Worm (Caenorhabditis elegans) whole organism, mixed stage, embryonic: ENCODE measurements around the gene F58E2.5.
"Not testable (repeated sequence)": the region's sequence is repeated elsewhere in the genome, so short reads cannot be mapped to it uniquely, and the experiment has no call there.

Experiments used
- M03D4.4 ChIP-seq: sonication (generic microtip); optimal IDR thresholded peaks from 2 replicates; lab custom pipeline; 2017; ENCODE audit warnings: mild to moderate bottlenecking, missing genetic modification characterization, missing compliant biosample characterization
- bed-3 ChIP-seq: fragments of 200-800 bp; sonication (Bioruptor generic); optimal IDR thresholded peaks from 3 replicates; lab custom pipeline; 2018; ENCODE audit warnings: mild to moderate bottlenecking, missing genetic modification characterization, moderate library complexity, missing compliant biosample characterization
- blmp-1 ChIP-seq: fragments of 150-350 bp; optimal IDR thresholded peaks from 2 replicates; lab custom pipeline; 2014; ENCODE audit warnings: missing biosample characterization, missing genetic modification characterization
- ceh-39 ChIP-seq: fragments of 150-350 bp; optimal IDR thresholded peaks from 2 replicates; lab custom pipeline; 2014; ENCODE audit warnings: missing biosample characterization, missing genetic modification characterization
- ceh-43 ChIP-seq: fragments of 200-800 bp; sonication (Bioruptor generic); optimal IDR thresholded peaks from 2 replicates; lab custom pipeline; 2018; ENCODE audit warnings: mild to moderate bottlenecking, missing genetic modification characterization, moderate library complexity, missing compliant biosample characterization
- ceh-83 ChIP-seq: fragments of 200-800 bp; sonication (Bioruptor generic); optimal IDR thresholded peaks from 2 replicates; lab custom pipeline; 2018; ENCODE audit warnings: mild to moderate bottlenecking, missing genetic modification characterization, missing compliant biosample characterization
- ces-1 ChIP-seq: fragments of 150-350 bp; optimal IDR thresholded peaks from 2 replicates; lab custom pipeline; 2014; ENCODE audit warnings: missing biosample characterization, missing genetic modification reagents, missing genetic modification characterization
- cnd-1 ChIP-seq: fragments of 200-800 bp; sonication (Bioruptor generic); optimal IDR thresholded peaks from 2 replicates; lab custom pipeline; 2018; ENCODE audit warnings: mild to moderate bottlenecking, missing genetic modification characterization, missing compliant biosample characterization
- drap-1 ChIP-seq: fragments of 200-800 bp; sonication (Bioruptor generic); optimal IDR thresholded peaks from 3 replicates; lab custom pipeline; 2018; ENCODE audit warnings: mild to moderate bottlenecking, missing genetic modification characterization, missing compliant biosample characterization
- elt-1 ChIP-seq: sonication (generic microtip); optimal IDR thresholded peaks from 2 replicates; lab custom pipeline; 2017; ENCODE audit warnings: missing genetic modification characterization, mild to moderate bottlenecking, missing compliant biosample characterization, antibody characterized with exemption, moderate library complexity, borderline replicate concordance; ENCODE audit not compliant: insufficient read depth
- elt-3 ChIP-seq: fragments of 150-350 bp; optimal IDR thresholded peaks from 2 replicates; lab custom pipeline; 2014; ENCODE audit warnings: missing biosample characterization, missing genetic modification characterization
- flh-1 ChIP-seq: fragments of 200-800 bp; sonication (Bioruptor generic); optimal IDR thresholded peaks from 2 replicates; lab custom pipeline; 2018; ENCODE audit warnings: mild to moderate bottlenecking, missing genetic modification characterization, moderate library complexity, missing compliant biosample characterization
- ham-2 ChIP-seq: fragments of 200-800 bp; sonication (Bioruptor generic); optimal IDR thresholded peaks from 2 replicates; lab custom pipeline; 2018; ENCODE audit warnings: mild to moderate bottlenecking, missing genetic modification characterization, missing compliant biosample characterization
- hlh-1 ChIP-seq: fragments of 150-350 bp; optimal IDR thresholded peaks from 2 replicates; lab custom pipeline; 2014; ENCODE audit warnings: missing biosample characterization, missing genetic modification reagents, missing genetic modification characterization
- lin-13 ChIP-seq: fragments of 150-350 bp; optimal IDR thresholded peaks from 2 replicates; lab custom pipeline; 2014; ENCODE audit warnings: missing biosample characterization, missing genetic modification characterization
- lin-32 ChIP-seq: fragments of 200-800 bp; sonication (Bioruptor generic); optimal IDR thresholded peaks from 2 replicates; lab custom pipeline; 2018; ENCODE audit warnings: mild to moderate bottlenecking, missing genetic modification characterization, missing compliant biosample characterization
- lsy-2 ChIP-seq: fragments of 150-350 bp; optimal IDR thresholded peaks from 2 replicates; lab custom pipeline; 2014; ENCODE audit warnings: missing biosample characterization, missing genetic modification characterization
- mab-5 ChIP-seq: fragments of 150-350 bp; optimal IDR thresholded peaks from 2 replicates; lab custom pipeline; 2014; ENCODE audit warnings: missing biosample characterization, missing genetic modification characterization
- mls-2 ChIP-seq: sonication (generic microtip); optimal IDR thresholded peaks from 2 replicates; lab custom pipeline; 2016; ENCODE audit warnings: mild to moderate bottlenecking, missing genetic modification characterization, moderate library complexity, missing compliant biosample characterization
- nhr-12 ChIP-seq: fragments of 150-350 bp; optimal IDR thresholded peaks from 2 replicates; lab custom pipeline; 2014; ENCODE audit warnings: missing biosample characterization, missing genetic modification characterization
- nhr-237 ChIP-seq: fragments of 150-350 bp; optimal IDR thresholded peaks from 2 replicates; lab custom pipeline; 2014; ENCODE audit warnings: missing biosample characterization, missing genetic modification characterization
- nhr-28 ChIP-seq: fragments of 150-350 bp; optimal IDR thresholded peaks from 2 replicates; lab custom pipeline; 2014; ENCODE audit warnings: missing biosample characterization, missing genetic modification characterization
- nhr-76 ChIP-seq: sonication (generic microtip); optimal IDR thresholded peaks from 2 replicates; lab custom pipeline; 2017; ENCODE audit warnings: missing biosample characterization, missing genetic modification characterization
- pha-4 ChIP-seq: fragments of 150-350 bp; optimal IDR thresholded peaks from 2 replicates; lab custom pipeline; 2018; ENCODE audit warnings: missing biosample characterization, missing genetic modification reagents, missing genetic modification characterization
- sem-2 ChIP-seq: fragments of 200-800 bp; sonication (Bioruptor generic); optimal IDR thresholded peaks from 2 replicates; lab custom pipeline; 2018; ENCODE audit warnings: mild to moderate bottlenecking, missing genetic modification characterization, missing compliant biosample characterization
- snpc-4 ChIP-seq: fragments of 150-350 bp; optimal IDR thresholded peaks from 2 replicates; lab custom pipeline; 2014; ENCODE audit warnings: missing biosample characterization, missing genetic modification characterization
- sptf-1 ChIP-seq: sonication (generic microtip); optimal IDR thresholded peaks from 2 replicates; lab custom pipeline; 2017; ENCODE audit warnings: mild to moderate bottlenecking, missing genetic modification characterization, moderate library complexity, missing compliant biosample characterization
- tbx-8 ChIP-seq: fragments of 200-800 bp; sonication (Bioruptor generic); optimal IDR thresholded peaks from 2 replicates; lab custom pipeline; 2018; ENCODE audit warnings: mild to moderate bottlenecking, missing genetic modification characterization, moderate library complexity, missing compliant biosample characterization
- unc-120 ChIP-seq: sonication (generic microtip); optimal IDR thresholded peaks from 2 replicates; lab custom pipeline; 2017; ENCODE audit warnings: missing genetic modification characterization, missing compliant biosample characterization; ENCODE audit not compliant: poor library complexity, severe bottlenecking
- unc-39 ChIP-seq: fragments of 150-350 bp; optimal IDR thresholded peaks from 2 replicates; lab custom pipeline; 2014; ENCODE audit warnings: missing biosample characterization, missing genetic modification characterization
- unc-62 ChIP-seq: fragments of 150-350 bp; optimal IDR thresholded peaks from 2 replicates; lab custom pipeline; 2014; ENCODE audit warnings: missing biosample characterization, missing genetic modification reagents, missing genetic modification characterization
- zip-8 ChIP-seq: fragments of 150-350 bp; optimal IDR thresholded peaks from 2 replicates; lab custom pipeline; 2014; ENCODE audit warnings: missing biosample characterization, missing genetic modification characterization
- ztf-11 ChIP-seq: fragments of 150-350 bp; optimal IDR thresholded peaks from 2 replicates; lab custom pipeline; 2014; ENCODE audit warnings: missing biosample characterization, missing genetic modification characterization

F58E2.5 gene

ce11 chrIV:3433387-3433786 is 11.3 kb upstream of the F58E2.5 start, which contains the start of gene C04C3.7:
Gene C04C3.7, minus strand, starts transcription at chrIV:3433487.
- not testable (repeated sequence) for TF ChIP-seq lin-32 (GFP tag; lab: Kevin White, UChicago); cnd-1 (tag; lab: Kevin White, UChicago); pha-4 (tag; lab: Kevin White, UChicago)
- TF ChIP-seq, all 35 proteins: peak for 0; not testable (repeated sequence) for 35

ce11 chrIV:3436021-3436420 is 8.7 kb upstream of the F58E2.5 start, which contains the start of gene srz-32:
Gene srz-32, plus strand, starts transcription at chrIV:3436321.
- TF ChIP-seq drap-1: no peak
- TF ChIP-seq lsy-2 (tag; lab: Kevin White, UChicago): no peak
- no peak for TF ChIP-seq unc-120 (tag; lab: Kevin White, UChicago)
- no peak for TF ChIP-seq M03D4.4 (tag; lab: Kevin White, UChicago)
- TF ChIP-seq ham-2 (GFP tag; lab: Kevin White, UChicago): no peak
- no peak for TF ChIP-seq tbx-8
- TF ChIP-seq snpc-4: no peak
- TF ChIP-seq nhr-237: no peak
- TF ChIP-seq sptf-1 (tag; lab: Kevin White, UChicago): no peak
- no peak for TF ChIP-seq unc-62
- TF ChIP-seq ces-1 (GFP tag; lab: Kevin White, UChicago): no peak
- no peak for TF ChIP-seq nhr-12 (tag; lab: Kevin White, UChicago)
- no peak for TF ChIP-seq unc-39 (tag; lab: Kevin White, UChicago)
- no peak for TF ChIP-seq elt-3
- TF ChIP-seq ceh-39 (tag; lab: Kevin White, UChicago): no peak
- TF ChIP-seq flh-1: no peak
- TF ChIP-seq lin-13 (tag; lab: Kevin White, UChicago): no peak
- TF ChIP-seq pha-4 (tag; lab: Kevin White, UChicago): no peak
- no peak for TF ChIP-seq ceh-43 (GFP tag; lab: Kevin White, UChicago)
- TF ChIP-seq cnd-1 (tag; lab: Kevin White, UChicago): no peak

- TF ChIP-seq cnd-1 (tag; lab: Kevin White, UChicago): no peak
- no peak for TF ChIP-seq blmp-1 (tag; lab: Kevin White, UChicago)
- no peak for TF ChIP-seq ham-2 (GFP tag; lab: Kevin White, UChicago)
- TF ChIP-seq elt-1: no peak
- TF ChIP-seq nhr-28: no peak
- TF ChIP-seq flh-1: no peak
- TF ChIP-seq lin-13 (tag; lab: Kevin White, UChicago): no peak
- no peak for TF ChIP-seq sem-2 (GFP tag; lab: Kevin White, UChicago)
- no peak for TF ChIP-seq elt-3
- TF ChIP-seq pha-4 (tag; lab: Kevin White, UChicago): no peak
- no peak for TF ChIP-seq mls-2 (tag; lab: Kevin White, UChicago)
- no peak for TF ChIP-seq M03D4.4 (tag; lab: Kevin White, UChicago)
- no peak for TF ChIP-seq lin-32 (GFP tag; lab: Kevin White, UChicago)
- no peak for TF ChIP-seq ceh-83 (GFP tag; lab: Kevin White, UChicago)
- TF ChIP-seq lsy-2 (tag; lab: Kevin White, UChicago): no peak
- TF ChIP-seq sptf-1 (tag; lab: Kevin White, UChicago): no peak
- TF ChIP-seq unc-62: no peak
- no peak for TF ChIP-seq tbx-8
- no peak for TF ChIP-seq mab-5 (tag; lab: Kevin White, UChicago)
- TF ChIP-seq zip-8 (tag; lab: Kevin White, UChicago): no peak
These were observed 6.7 kb upstream of the F58E2.5 start, which contains the start of gene grd-13 for ce11 chrIV:3438022-3438421. Gene grd-13, plus strand, starts transcription at chrIV:3438312.

ce11 chrIV:3439354-3439753 is 5.4 kb upstream of the F58E2.5 start, which contains the start of gene grd-3:
Gene grd-3, plus strand, starts transcription at chrIV:3439655.
- no peak for TF ChIP-seq mls-2 (tag; lab: Kevin White, UChicago)
- TF ChIP-seq blmp-1 (tag; lab: Kevin White, UChicago): no peak
- no peak for TF ChIP-seq flh-1
- no peak for TF ChIP-seq snpc-4
- TF ChIP-seq ztf-11: no peak
- TF ChIP-seq ham-2 (GFP tag; lab: Kevin White, UChicago): no peak
- TF ChIP-seq bed-3 (GFP tag; lab: Kevin White, UChicago): no peak
- TF ChIP-seq unc-39 (tag; lab: Kevin White, UChicago): no peak
- no peak for TF ChIP-seq nhr-12 (tag; lab: Kevin White, UChicago)
- no peak for TF ChIP-seq ceh-43 (GFP tag; lab: Kevin White, UChicago)
- no peak for TF ChIP-seq nhr-237
- no peak for TF ChIP-seq nhr-28
- no peak for TF ChIP-seq hlh-1 (tag; lab: Kevin White, UChicago)
- no peak for TF ChIP-seq sem-2 (GFP tag; lab: Kevin White, UChicago)
- TF ChIP-seq M03D4.4 (tag; lab: Kevin White, UChicago): no peak
- no peak for TF ChIP-seq lin-13 (tag; lab: Kevin White, UChicago)
- no peak for TF ChIP-seq elt-3
- no peak for TF ChIP-seq nhr-76 (tag; lab: Kevin White, UChicago)
- TF ChIP-seq zip-8 (tag; lab: Kevin White, UChicago): no peak
- TF ChIP-seq ceh-39 (tag; lab: Kevin White, UChicago): no peak
